Worm (Caenorhabditis elegans) whole organism, young adult: Measurements from ENCODE around the gene F44F4.9.

ENCODE experiments used
- B0035.1 ChIP-seq: sonication (generic microtip); optimal IDR thresholded peaks from 2 replicates; lab custom pipeline; 2016; ENCODE audit warnings: missing genetic modification characterization, mild to moderate bottlenecking, missing compliant biosample characterization, missing genotype, missing genetic modification reagents
- B0336.3 ChIP-seq: fragments of 200-800 bp; sonication (Bioruptor generic); IDR thresholded peaks from 2 replicates; pipeline ENCODE4 v1.3.6; 2022; ENCODE audit warnings: missing genetic modification characterization, missing compliant biosample characterization
- C17E4.6 ChIP-seq: fragments of 200-800 bp; sonication (Bioruptor generic); IDR thresholded peaks from 2 replicates; pipeline ENCODE4 v1.3.6; 2022; ENCODE audit warnings: missing genetic modification reagents, missing genetic modification characterization, missing compliant biosample characterization
- D2030.7 ChIP-seq: fragments of 200-800 bp; sonication (Bioruptor generic); IDR thresholded peaks from 2 replicates; pipeline ENCODE4 v1.3.6; 2022; ENCODE audit warnings: missing genetic modification reagents, missing genetic modification characterization, missing compliant biosample characterization
- F33H1.4 ChIP-seq: fragments of 200-800 bp; sonication (Bioruptor generic); IDR thresholded peaks from 2 replicates; pipeline ENCODE4 v1.3.6; 2022; ENCODE audit warnings: missing genetic modification reagents, missing genetic modification characterization, missing compliant biosample characterization
- F39B2.1 ChIP-seq: fragments of 200-800 bp; sonication (Bioruptor generic); IDR thresholded peaks from 2 replicates; pipeline ENCODE4 v1.3.6; 2022; ENCODE audit warnings: missing genetic modification reagents, missing genetic modification characterization, missing compliant biosample characterization
- F49E8.2 ChIP-seq: sonication (generic microtip); optimal IDR thresholded peaks from 3 replicates; lab custom pipeline; 2017; ENCODE audit warnings: missing genetic modification characterization, mild to moderate bottlenecking, missing compliant biosample characterization, antibody characterized with exemption, moderate library complexity; ENCODE audit not compliant: insufficient read depth
- T07F8.4 ChIP-seq: sonication (generic microtip); optimal IDR thresholded peaks from 2 replicates; lab custom pipeline; 2016; ENCODE audit warnings: mild to moderate bottlenecking, missing genetic modification characterization, moderate library complexity, missing compliant biosample characterization
- T26A5.8 ChIP-seq: sonication (generic microtip); optimal IDR thresholded peaks from 2 replicates; lab custom pipeline; 2016; ENCODE audit warnings: missing genetic modification characterization, missing compliant biosample characterization
- Y56A3A.18 ChIP-seq: fragments of 200-800 bp; sonication (Bioruptor generic); IDR thresholded peaks from 2 replicates; pipeline ENCODE4 v1.3.6; 2022; ENCODE audit warnings: missing genetic modification reagents, missing genetic modification characterization, missing compliant biosample characterization
- Y67H2A.10 ChIP-seq: fragments of 200-800 bp; sonication (Bioruptor generic); conservative IDR thresholded peaks from 2 replicates; pipeline ENCODE4 v1.3.6; 2022; ENCODE audit warnings: missing genetic modification reagents, missing genetic modification characterization, missing compliant biosample characterization
- Y79H2A.3 ChIP-seq: fragments of 200-800 bp; sonication (Bioruptor generic); conservative IDR thresholded peaks from 2 replicates; pipeline ENCODE4 v1.3.6; 2022; ENCODE audit warnings: missing genetic modification reagents, missing genetic modification characterization, missing compliant biosample characterization
- atf-7 ChIP-seq: sonication (generic microtip); optimal IDR thresholded peaks from 2 replicates; lab custom pipeline; 2017; ENCODE audit warnings: mild to moderate bottlenecking, missing genetic modification characterization, missing compliant biosample characterization
- attf-3 ChIP-seq: fragments of 200-800 bp; sonication (Bioruptor generic); conservative IDR thresholded peaks from 2 replicates; pipeline ENCODE4 v1.3.6; 2022; ENCODE audit warnings: missing genetic modification reagents, missing genetic modification characterization, missing compliant biosample characterization
- cebp-1 ChIP-seq, 2 experiments: fragments of 200-800 bp in 1 of 2; sonication (Bioruptor generic) in 1 of 2; sonication (generic microtip) in 1 of 2; IDR thresholded peaks in 1 of 2; optimal IDR thresholded peaks in 1 of 2; 2 replicates each; pipeline versions ENCODE4 v1.3.6 to Lab custom; 2017 to 2022; ENCODE audit warnings: missing compliant biosample characterization in 2 of 2, missing genetic modification characterization in 2 of 2, mild to moderate bottlenecking in 1 of 2, missing genetic modification reagents in 1 of 2, moderate library complexity in 1 of 2
- cebp-2 ChIP-seq: fragments of 200-800 bp; sonication (Bioruptor generic); IDR thresholded peaks from 2 replicates; pipeline ENCODE4 v1.3.6; 2022; ENCODE audit warnings: missing genetic modification characterization, missing compliant biosample characterization
- ceh-91 ChIP-seq: fragments of 200-800 bp; sonication (Bioruptor generic); IDR thresholded peaks from 2 replicates; pipeline ENCODE4 v1.3.6; 2022; ENCODE audit warnings: missing genetic modification reagents, missing genetic modification characterization, missing compliant biosample characterization
- dox-1 ChIP-seq: fragments of 200-800 bp; sonication (Bioruptor generic); IDR thresholded peaks from 2 replicates; pipeline ENCODE4 v1.3.6; 2022; ENCODE audit warnings: missing genetic modification reagents, missing genetic modification characterization, missing compliant biosample characterization
- egl-18 ChIP-seq: fragments of 200-800 bp; sonication (Bioruptor generic); IDR thresholded peaks from 2 replicates; pipeline ENCODE4 v1.3.6; 2022; ENCODE audit warnings: missing genetic modification reagents, missing genetic modification characterization, missing compliant biosample characterization
- egl-44 ChIP-seq: fragments of 200-800 bp; sonication (Bioruptor generic); IDR thresholded peaks from 2 replicates; pipeline ENCODE4 v1.3.6; 2022; ENCODE audit warnings: missing genetic modification reagents, missing genetic modification characterization, missing compliant biosample characterization
- egrh-3 ChIP-seq: fragments of 200-800 bp; sonication (Bioruptor generic); IDR thresholded peaks from 2 replicates; pipeline ENCODE4 v1.3.6; 2022; ENCODE audit warnings: missing genetic modification reagents, missing genetic modification characterization, missing compliant biosample characterization
- fkh-3 ChIP-seq: sonication (generic microtip); optimal IDR thresholded peaks from 2 replicates; lab custom pipeline; 2016; ENCODE audit warnings: mild to moderate bottlenecking, missing genetic modification characterization, missing compliant biosample characterization
- hmg-20 ChIP-seq: fragments of 200-800 bp; sonication (Bioruptor generic); IDR thresholded peaks from 2 replicates; pipeline ENCODE4 v1.3.6; 2022; ENCODE audit warnings: missing genetic modification reagents, missing genetic modification characterization, missing compliant biosample characterization
- hsf-1 ChIP-seq: fragments of 200-800 bp; sonication (Bioruptor generic); IDR thresholded peaks from 2 replicates; pipeline ENCODE4 v1.3.6; 2022; ENCODE audit warnings: missing genetic modification reagents, missing genetic modification characterization, missing compliant biosample characterization
- let-526 ChIP-seq: fragments of 200-800 bp; sonication (Bioruptor generic); IDR thresholded peaks from 2 replicates; pipeline ENCODE4 v1.3.6; 2022; ENCODE audit warnings: missing genetic modification reagents, missing genetic modification characterization, missing compliant biosample characterization
- lin-40 ChIP-seq: sonication (generic microtip); optimal IDR thresholded peaks from 2 replicates; lab custom pipeline; 2016; ENCODE audit warnings: missing genetic modification characterization, mild to moderate bottlenecking, missing compliant biosample characterization, missing genotype, missing genetic modification reagents
- lin-54 ChIP-seq: fragments of 200-800 bp; sonication (Bioruptor generic); optimal IDR thresholded peaks from 2 replicates; lab custom pipeline; 2018; ENCODE audit warnings: mild to moderate bottlenecking, missing genetic modification characterization, missing compliant biosample characterization
- lir-1 ChIP-seq: fragments of 200-800 bp; sonication (Bioruptor generic); conservative IDR thresholded peaks from 2 replicates; pipeline ENCODE4 v1.3.6; 2022; ENCODE audit warnings: missing genetic modification reagents, missing genetic modification characterization, missing compliant biosample characterization
- lsl-1 ChIP-seq: fragments of 200-800 bp; sonication (Bioruptor generic); optimal IDR thresholded peaks from 2 replicates; lab custom pipeline; 2018; ENCODE audit warnings: mild to moderate bottlenecking, missing genetic modification characterization, moderate library complexity, missing compliant biosample characterization
- madf-6 ChIP-seq: fragments of 200-800 bp; sonication (Bioruptor generic); IDR thresholded peaks from 2 replicates; pipeline ENCODE4 v1.3.6; 2022; ENCODE audit warnings: missing genetic modification reagents, missing genetic modification characterization, missing compliant biosample characterization
- madf-8 ChIP-seq: fragments of 200-800 bp; sonication (Bioruptor generic); conservative IDR thresholded peaks from 2 replicates; pipeline ENCODE4 v1.3.6; 2022; ENCODE audit warnings: missing genetic modification reagents, missing genetic modification characterization, missing compliant biosample characterization
- mcd-1 ChIP-seq: fragments of 200-800 bp; sonication (Bioruptor generic); IDR thresholded peaks from 2 replicates; pipeline ENCODE4 v1.3.6; 2022; ENCODE audit warnings: missing genetic modification reagents, missing genetic modification characterization, missing compliant biosample characterization
- nfyb-1 ChIP-seq: fragments of 200-800 bp; sonication (Bioruptor generic); IDR thresholded peaks from 2 replicates; pipeline ENCODE4 v1.3.6; 2022; ENCODE audit warnings: missing genetic modification reagents, missing genetic modification characterization, missing compliant biosample characterization
- nhr-120 ChIP-seq: fragments of 200-800 bp; sonication (Bioruptor generic); IDR thresholded peaks from 2 replicates; pipeline ENCODE4 v1.3.6; 2022; ENCODE audit warnings: missing genetic modification characterization, missing compliant biosample characterization
- nhr-80 ChIP-seq: sonication (generic microtip); optimal IDR thresholded peaks from 2 replicates; lab custom pipeline; 2016; ENCODE audit warnings: missing genetic modification characterization, missing compliant biosample characterization
- repo-1 ChIP-seq: sonication (generic microtip); optimal IDR thresholded peaks from 2 replicates; lab custom pipeline; 2017; ENCODE audit warnings: mild to moderate bottlenecking, missing genetic modification characterization, missing compliant biosample characterization
- sdz-38 ChIP-seq: sonication (generic microtip); optimal IDR thresholded peaks from 2 replicates; lab custom pipeline; 2016; ENCODE audit warnings: missing genotype, missing genetic modification characterization, missing compliant biosample characterization
- tbp1 ChIP-seq: fragments of 200-800 bp; sonication (Bioruptor generic); optimal IDR thresholded peaks from 2 replicates; lab custom pipeline; 2018; ENCODE audit warnings: mild to moderate bottlenecking, missing genetic modification characterization, missing compliant biosample characterization
- tlf-1 ChIP-seq: fragments of 200-800 bp; sonication (Bioruptor generic); optimal IDR thresholded peaks from 2 replicates; lab custom pipeline; 2018; ENCODE audit warnings: mild to moderate bottlenecking, missing genetic modification characterization, missing compliant biosample characterization
- unc-62 ChIP-seq: fragments of 150-350 bp; optimal IDR thresholded peaks from 2 replicates; lab custom pipeline; 2014; ENCODE audit warnings: missing biosample characterization, missing genetic modification reagents, missing genetic modification characterization
- xnd-1 ChIP-seq: sonication (generic microtip); optimal IDR thresholded peaks from 2 replicates; lab custom pipeline; 2016; ENCODE audit warnings: missing genotype, missing genetic modification reagents, missing genetic modification characterization, missing compliant biosample characterization
- zfh-2 ChIP-seq: fragments of 200-800 bp; sonication (Bioruptor generic); conservative IDR thresholded peaks from 2 replicates; pipeline ENCODE4 v1.3.6; 2022; ENCODE audit warnings: missing genetic modification reagents, missing genetic modification characterization, missing compliant biosample characterization
- zim-3 ChIP-seq: sonication (generic microtip); optimal IDR thresholded peaks from 2 replicates; lab custom pipeline; 2017; ENCODE audit warnings: mild to moderate bottlenecking, missing genetic modification characterization, moderate library complexity, missing compliant biosample characterization
- ztf-26 ChIP-seq: sonication (generic microtip); optimal IDR thresholded peaks from 2 replicates; lab custom pipeline; 2017; ENCODE audit warnings: missing genetic modification characterization, missing compliant biosample characterization

The F44F4.9 gene

ce11 chrII:10946848-10947247 lies 31.2 kb upstream of the F44F4.9 start:
- TF ChIP-seq lir-1 (no peak), xnd-1 (tag; lab: Kevin White, UChicago) (no peak), tlf-1 (GFP tag; lab: Kevin White, UChicago) (no peak), nhr-80 (tag; lab: Kevin White, UChicago) (peak; percentile 3)

DNA sequence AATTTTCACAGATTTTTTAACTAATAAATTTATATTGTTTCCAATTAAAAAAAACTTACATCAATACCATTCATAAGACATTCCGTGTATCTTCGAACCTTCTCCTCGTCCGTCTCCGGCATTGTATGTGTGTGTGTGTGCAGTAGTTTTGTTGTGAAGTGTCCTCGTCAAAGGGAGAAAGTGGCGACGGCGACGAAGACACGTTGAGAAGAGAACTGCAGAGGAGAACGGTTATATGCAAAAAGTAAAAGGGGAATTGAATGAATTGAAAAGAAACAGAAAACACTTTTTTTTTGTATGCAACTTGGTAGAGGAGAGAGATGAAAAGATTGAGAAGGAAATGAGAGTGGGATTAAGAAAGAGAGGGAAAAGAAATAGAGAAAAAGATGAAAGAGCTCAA lies 29.8 kb upstream of the F44F4.9 start:
- TF ChIP-seq repo-1 (tag; lab: Kevin White, UChicago): no peak
- TF ChIP-seq hmg-20 (GFP tag; lab: Robert Waterston, UW): no peak
- TF ChIP-seq unc-62 (GFP tag; lab: Kevin White, UChicago): no peak
- TF ChIP-seq zim-3 (tag; lab: Kevin White, UChicago): no peak
- no peak for TF ChIP-seq F39B2.1 (GFP tag; lab: Robert Waterston, UW)
- TF ChIP-seq cebp-1 (GFP tag; IDR thresholded peaks at IDR 0.05; lab: Robert Waterston, UW): no peak
- TF ChIP-seq cebp-1 (tag; optimal IDR thresholded peaks at IDR 0.05; lab: Kevin White, UChicago): no peak
- no peak for TF ChIP-seq B0035.1 (tag; lab: Kevin White, UChicago)
- TF ChIP-seq Y56A3A.18 (GFP tag; lab: Robert Waterston, UW): no peak
- TF ChIP-seq let-526 (GFP tag; lab: Robert Waterston, UW): no peak
- no peak for TF ChIP-seq cebp-2 (GFP tag; lab: Robert Waterston, UW)
- TF ChIP-seq atf-7: no peak
- no peak for TF ChIP-seq hsf-1 (GFP tag; lab: Robert Waterston, UW)
- no peak for TF ChIP-seq nhr-120 (GFP tag; lab: Robert Waterston, UW)
- no peak for TF ChIP-seq egl-18
- no peak for TF ChIP-seq lin-40
- no peak for TF ChIP-seq egl-44 (GFP tag; lab: Robert Waterston, UW)
- no peak for TF ChIP-seq attf-3
- TF ChIP-seq ztf-26: no peak
- no peak for TF ChIP-seq lin-54 (GFP tag; lab: Kevin White, UChicago)

DNA sequence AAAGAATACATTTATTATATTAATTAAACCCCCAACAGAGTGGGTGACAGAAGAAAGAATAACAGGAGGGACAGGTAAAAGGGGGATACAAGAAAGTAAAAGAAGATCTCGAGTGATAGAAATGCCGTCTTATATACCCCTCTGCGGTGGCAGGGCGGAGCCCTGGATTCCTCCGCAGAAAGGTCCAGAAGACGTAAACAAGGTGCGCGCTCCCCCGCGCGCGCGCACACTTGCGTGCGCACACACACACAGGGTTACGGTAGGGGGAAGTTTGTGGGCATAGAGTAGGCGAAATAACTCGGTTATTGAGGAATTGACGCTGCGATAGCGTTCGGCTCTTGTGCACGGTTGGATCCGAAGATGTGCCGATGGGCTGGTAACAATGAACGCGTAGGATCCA lies 26.3 kb upstream of the F44F4.9 start, which contains the start of gene R03D7.15:
Gene R03D7.15, plus strand, starts transcription at position 299 of the 400 bp plus-strand sequence.
- peak; percentile 31; the same call in 1 of the 2 replicates for TF ChIP-seq F33H1.4
- TF ChIP-seq madf-6 (GFP tag; lab: Robert Waterston, UW): peak; percentile 77
- TF ChIP-seq hsf-1 (GFP tag; lab: Robert Waterston, UW): peak; percentile 90
- TF ChIP-seq madf-8 (GFP tag; lab: Robert Waterston, UW): peak; percentile 60
- peak; percentile 80; the same call in 1 of the 2 replicates for TF ChIP-seq egrh-3 (GFP tag; lab: Robert Waterston, UW)

DNA sequence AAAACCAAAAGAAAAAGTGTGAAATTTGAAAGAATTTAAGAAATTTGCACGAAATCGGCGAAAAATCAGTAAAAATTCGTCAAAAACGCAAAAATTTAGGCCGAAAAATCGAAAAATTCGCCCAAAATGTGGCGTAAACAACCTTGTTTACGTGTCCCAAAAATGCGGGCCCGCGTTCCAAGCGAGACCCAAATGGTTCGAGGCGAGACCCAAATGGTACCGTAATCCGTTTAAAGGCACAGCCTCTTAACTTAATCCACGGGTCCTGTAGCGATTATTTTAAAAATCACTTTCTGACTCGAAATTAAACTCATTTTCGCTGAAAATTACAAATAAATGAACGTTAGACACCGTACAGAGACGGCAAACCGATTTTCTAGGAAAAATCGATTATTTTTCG lies 19.7 kb upstream of the F44F4.9 start:
- peak; percentile 89 for TF ChIP-seq madf-8 (GFP tag; lab: Robert Waterston, UW)
- 0 out of 2 replicates have a peak, but pooled peaks have one; percentile 22 for TF ChIP-seq Y67H2A.10 (GFP tag; lab: Robert Waterston, UW)
- TF ChIP-seq nfyb-1 (GFP tag; lab: Robert Waterston, UW): peak; percentile 58; the same call in 1 of the 2 replicates
- no peak for TF ChIP-seq cebp-1 (GFP tag; IDR thresholded peaks at IDR 0.05; lab: Robert Waterston, UW)
- TF ChIP-seq cebp-1 (tag; optimal IDR thresholded peaks at IDR 0.05; lab: Kevin White, UChicago): no peak
- peak; percentile 41 for TF ChIP-seq tbp1 (GFP tag; lab: Kevin White, UChicago)
- TF ChIP-seq ceh-91: peak; percentile 92
- TF ChIP-seq egl-44 (GFP tag; lab: Robert Waterston, UW): no peak
- peak; percentile 92 for TF ChIP-seq xnd-1 (tag; lab: Kevin White, UChicago)
- TF ChIP-seq sdz-38 (tag; lab: Kevin White, UChicago): no peak
- peak; percentile 72 for TF ChIP-seq dox-1
- peak; percentile 72 for TF ChIP-seq mcd-1 (GFP tag; lab: Robert Waterston, UW)
- TF ChIP-seq fkh-3 (tag; lab: Kevin White, UChicago): no peak
- no peak for TF ChIP-seq T26A5.8 (tag; lab: Kevin White, UChicago)
- TF ChIP-seq tlf-1 (GFP tag; lab: Kevin White, UChicago): peak; percentile 63
- TF ChIP-seq F49E8.2 (tag; lab: Kevin White, UChicago): peak; percentile 90
- 0 out of 2 replicates have a peak, but pooled peaks have one; percentile 20 for TF ChIP-seq C17E4.6
- TF ChIP-seq B0336.3 (GFP tag; lab: Robert Waterston, UW): no peak
- TF ChIP-seq zfh-2 (GFP tag; lab: Robert Waterston, UW): no peak
- TF ChIP-seq T07F8.4: no peak
- TF ChIP-seq lsl-1 (GFP tag; lab: Kevin White, UChicago): peak; percentile 95
- TF ChIP-seq D2030.7 (GFP tag; lab: Robert Waterston, UW): peak; percentile 90
- TF ChIP-seq Y79H2A.3 (GFP tag; lab: Robert Waterston, UW): peak; percentile 81
